Worm (Caenorhabditis elegans): Measurements from ENCODE around the gene flr-4.

flr-4 gene

DNA sequence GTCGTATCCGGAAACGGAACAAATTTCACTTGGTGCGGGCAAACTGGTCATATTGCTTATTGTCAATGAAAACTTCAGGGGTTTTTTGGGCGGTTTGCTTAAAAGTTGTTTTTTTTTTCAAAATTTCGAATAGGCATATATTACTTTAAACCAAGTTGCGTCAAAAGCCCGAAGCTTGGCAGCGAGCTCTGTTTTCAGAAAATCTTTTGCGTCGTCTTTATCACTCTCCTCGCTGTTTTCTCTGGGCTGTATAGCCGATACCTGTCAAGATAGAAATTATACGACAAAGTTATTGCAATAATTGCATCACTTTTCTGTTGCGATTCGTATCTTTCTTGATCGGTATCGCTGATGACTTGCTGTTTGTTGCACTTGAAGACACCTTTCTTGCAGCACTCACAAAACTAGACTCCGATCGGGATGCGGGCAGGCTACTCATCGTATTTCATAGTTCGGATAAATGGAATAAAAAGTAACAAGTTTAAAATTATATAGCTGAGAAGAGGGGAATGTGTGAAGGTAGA is 13.1 kb upstream of the flr-4 start, which contains the start of the genes H40L08.3 and H40L08.9:
Gene H40L08.3, minus strand, starts transcription at position 51 of the 524 bp plus-strand sequence.
Gene H40L08.9, minus strand, starts transcription at position 439 of the 524 bp plus-strand sequence.
- TF ChIP-seq M03D4.4 (tag; optimal IDR thresholded peaks at IDR 0.05) = no peak
- TF ChIP-seq nhr-12 (tag; optimal IDR thresholded peaks at IDR 0.05) = no peak
- peak; percentile 14 for TF ChIP-seq unc-62 (GFP tag; optimal IDR thresholded peaks at IDR 0.05)
- no peak for TF ChIP-seq lin-32 (GFP tag; optimal IDR thresholded peaks at IDR 0.05)
- no peak for TF ChIP-seq lin-13 (tag; optimal IDR thresholded peaks at IDR 0.05)
- no peak for TF ChIP-seq nhr-76 (tag; optimal IDR thresholded peaks at IDR 0.05)
- no peak for TF ChIP-seq nhr-237 (tag; optimal IDR thresholded peaks at IDR 0.05)
- TF ChIP-seq blmp-1 (tag; optimal IDR thresholded peaks at IDR 0.05) = no peak
- TF ChIP-seq nhr-28 (tag; optimal IDR thresholded peaks at IDR 0.05) = no peak
- peak; percentile 27 for TF ChIP-seq elt-1 (tag; optimal IDR thresholded peaks at IDR 0.05; ENCODE audit: borderline replicate concordance, insufficient read depth)
- no peak for TF ChIP-seq ztf-11 (tag; optimal IDR thresholded peaks at IDR 0.05)

DNA sequence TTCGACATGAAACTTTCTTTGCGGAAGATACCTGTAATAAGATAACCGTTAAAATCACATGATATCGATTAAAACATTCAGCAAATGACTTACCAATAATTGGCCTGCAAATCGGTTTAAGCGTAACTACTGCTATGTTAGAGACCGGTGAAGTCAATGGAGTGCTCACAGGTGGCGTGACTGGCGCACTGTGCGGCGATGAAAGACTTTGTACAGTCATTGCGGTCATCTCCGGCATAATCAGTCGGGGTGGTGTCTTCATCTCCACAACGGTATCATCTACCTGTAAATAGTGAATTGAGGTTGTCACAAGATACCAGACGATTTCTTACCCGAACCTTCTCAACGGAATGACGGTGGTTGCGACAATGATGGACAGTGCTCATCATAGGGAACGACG is 12.3 kb upstream of the flr-4 start:
- TF ChIP-seq cnd-1 (tag; optimal IDR thresholded peaks at IDR 0.05) (no peak), M03D4.4 (tag; optimal IDR thresholded peaks at IDR 0.05) (no peak), sem-2 (GFP tag; optimal IDR thresholded peaks at IDR 0.05) (no peak), blmp-1 (tag; optimal IDR thresholded peaks at IDR 0.05) (no peak), mab-5 (tag; optimal IDR thresholded peaks at IDR 0.05) (no peak), pha-4 (tag; optimal IDR thresholded peaks at IDR 0.05) (no peak), lsy-2 (tag; optimal IDR thresholded peaks at IDR 0.05) (no peak), ceh-83 (GFP tag; optimal IDR thresholded peaks at IDR 0.05) (no peak), mep-1 (tag; optimal IDR thresholded peaks at IDR 0.05) (no peak), sptf-1 (tag; optimal IDR thresholded peaks at IDR 0.05) (no peak), flh-1 (GFP tag; optimal IDR thresholded peaks at IDR 0.05) (no peak), nhr-76 (tag; optimal IDR thresholded peaks at IDR 0.05) (no peak), ceh-43 (GFP tag; optimal IDR thresholded peaks at IDR 0.05) (no peak), lin-13 (tag; optimal IDR thresholded peaks at IDR 0.05) (no peak), nhr-237 (tag; optimal IDR thresholded peaks at IDR 0.05) (no peak), nhr-2 (tag; optimal IDR thresholded peaks at IDR 0.05) (no peak), tbx-8 (GFP tag; optimal IDR thresholded peaks at IDR 0.05) (no peak), drap-1 (GFP tag; optimal IDR thresholded peaks at IDR 0.05) (no peak), snpc-4 (tag; optimal IDR thresholded peaks at IDR 0.05) (no peak)

DNA sequence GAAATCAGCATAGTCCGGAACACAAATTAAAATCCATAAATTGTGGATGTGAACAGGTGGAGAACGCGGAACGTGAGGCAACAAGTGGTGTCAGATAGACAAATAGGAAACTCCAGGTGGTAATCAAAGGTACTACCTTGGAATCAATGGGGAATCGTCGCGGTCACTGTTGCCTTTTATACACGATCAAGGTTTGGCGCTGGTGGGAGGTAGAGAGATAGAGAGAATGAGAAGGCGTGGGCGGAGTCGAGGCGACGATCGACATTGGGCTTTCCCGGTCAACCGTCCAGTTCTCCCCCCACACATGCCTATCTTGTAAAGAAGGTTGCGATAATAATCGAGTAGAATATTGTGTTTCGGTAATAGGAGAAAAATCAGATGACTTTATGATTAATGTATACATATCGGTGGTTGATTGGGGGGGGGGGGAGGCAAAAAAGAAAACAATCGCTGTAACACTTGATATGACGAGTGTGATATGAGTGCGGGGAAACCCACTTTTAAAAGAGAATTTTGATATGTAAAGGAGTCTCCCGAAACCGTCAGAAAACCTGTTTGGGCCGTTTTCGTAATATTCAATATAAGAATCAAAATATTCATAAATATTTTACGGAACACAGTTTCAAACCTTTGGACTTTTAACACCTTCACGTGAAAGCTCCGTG is 11.5 kb upstream of the flr-4 start, which contains the start of the genes H40L08.8, H40L08.2 and H40L08.7:
Gene H40L08.8, minus strand, starts transcription at position 37 of the 665 bp plus-strand sequence.
Gene H40L08.2, minus strand, starts transcription at position 148 of the 665 bp plus-strand sequence.
Gene H40L08.7, minus strand, starts transcription at position 148 of the 665 bp plus-strand sequence.
- TF ChIP-seq nhr-12 (tag; optimal IDR thresholded peaks at IDR 0.05) = no peak
- TF ChIP-seq lin-13 (tag; optimal IDR thresholded peaks at IDR 0.05) = no peak
- TF ChIP-seq ham-2 (GFP tag; optimal IDR thresholded peaks at IDR 0.05) = peak; percentile 38

DNA sequence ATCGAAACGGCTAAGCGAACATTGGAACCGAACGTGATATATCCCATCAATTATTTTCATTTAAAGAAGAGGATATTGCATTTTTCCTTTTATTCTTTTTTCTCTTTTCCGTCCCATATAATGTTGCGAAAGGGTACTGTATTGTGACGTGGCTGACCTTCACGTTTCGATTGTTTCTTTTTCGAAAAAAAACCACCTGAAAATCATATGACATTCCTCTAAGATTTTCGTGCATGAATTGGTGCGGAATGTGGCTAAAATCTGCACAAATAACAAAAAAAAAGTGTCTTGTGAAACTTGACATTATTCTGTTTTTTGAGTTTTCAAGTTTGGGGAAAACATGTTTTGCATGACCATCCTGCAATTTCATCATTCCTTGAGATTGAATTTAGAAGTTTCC is 10.9 kb upstream of the flr-4 start:
- TF ChIP-seq bed-3 (GFP tag; optimal IDR thresholded peaks at IDR 0.05) (no peak), blmp-1 (tag; optimal IDR thresholded peaks at IDR 0.05) (no peak), mep-1 (tag; optimal IDR thresholded peaks at IDR 0.05) (no peak), unc-120 (tag; optimal IDR thresholded peaks at IDR 0.05; ENCODE audit: poor library complexity, severe bottlenecking) (no peak), nhr-2 (tag; optimal IDR thresholded peaks at IDR 0.05) (no peak), sptf-1 (tag; optimal IDR thresholded peaks at IDR 0.05) (no peak), drap-1 (GFP tag; optimal IDR thresholded peaks at IDR 0.05) (no peak), nhr-237 (tag; optimal IDR thresholded peaks at IDR 0.05) (no peak), mab-5 (tag; optimal IDR thresholded peaks at IDR 0.05) (no peak), snpc-4 (tag; optimal IDR thresholded peaks at IDR 0.05) (no peak), pha-4 (tag; optimal IDR thresholded peaks at IDR 0.05) (no peak), ceh-83 (GFP tag; optimal IDR thresholded peaks at IDR 0.05) (no peak), cnd-1 (tag; optimal IDR thresholded peaks at IDR 0.05) (no peak), zip-8 (tag; optimal IDR thresholded peaks at IDR 0.05) (no peak), unc-62 (GFP tag; optimal IDR thresholded peaks at IDR 0.05) (no peak), unc-39 (tag; optimal IDR thresholded peaks at IDR 0.05) (no peak), nhr-76 (tag; optimal IDR thresholded peaks at IDR 0.05) (no peak)

DNA sequence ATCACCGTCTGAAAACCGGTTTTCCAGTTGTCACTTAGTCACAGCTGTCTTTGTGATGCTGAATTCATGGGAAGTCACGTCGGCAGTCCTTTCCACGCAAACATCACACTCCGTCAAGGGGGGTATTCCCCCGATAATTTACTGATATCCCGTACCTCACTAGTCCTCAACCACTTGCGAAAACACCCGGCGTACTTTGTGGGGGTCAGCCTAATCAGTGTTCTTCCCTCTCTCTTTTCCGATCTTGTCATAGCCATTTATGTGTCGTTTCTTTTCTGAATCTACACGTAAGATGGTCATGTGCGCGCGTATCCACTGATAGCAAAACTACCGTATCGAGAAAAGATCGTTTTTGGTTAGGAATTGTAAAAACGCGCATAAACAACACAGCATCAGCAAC is 9.8 kb upstream of the flr-4 start:
- TF ChIP-seq mls-2 (tag; optimal IDR thresholded peaks at IDR 0.05) (no peak), cnd-1 (tag; optimal IDR thresholded peaks at IDR 0.05) (no peak), lin-13 (tag; optimal IDR thresholded peaks at IDR 0.05) (no peak)

All from whole organism, mixed stage, embryonic.